Worm (Caenorhabditis elegans): ENCODE results near the gene dot-1.3.

Gene dot-1.3

ce11 chrX:12299834-12300233 lies 2.8 kb downstream of the dot-1.3 start, which contains the start of gene W06D11.5:
W06D11.5 (plus strand) TSS chrX:12300134.
- TF ChIP-seq hlh-17 (GFP tag; optimal IDR thresholded peaks at IDR 0.05; ENCODE audit: borderline replicate concordance), result no peak
- peak; percentile 1 for TF ChIP-seq nhr-85 (tag)

- TF ChIP-seq ztf-11 (tag; optimal IDR thresholded peaks at IDR 0.05) (no peak), nhr-237 (tag; optimal IDR thresholded peaks at IDR 0.05) (no peak), lin-13 (GFP tag; optimal IDR thresholded peaks at IDR 0.05) (no peak), pqm-1 (tag; optimal IDR thresholded peaks at IDR 0.05) (no peak), lin-39 (tag; optimal IDR thresholded peaks at IDR 0.05) (no peak), pag-3 (tag; optimal IDR thresholded peaks at IDR 0.05; ENCODE audit: borderline replicate concordance, insufficient read depth) (no peak), zag-1 (tag; optimal IDR thresholded peaks at IDR 0.05) (no peak), dsc-1 (tag; optimal IDR thresholded peaks at IDR 0.05) (no peak)
Observed at ce11 chrX:12298324-12298723, 4.3 kb downstream of the dot-1.3 start, which contains the start of gene W06D11.3. W06D11.3 (plus strand) TSS chrX:12298683.

- TF ChIP-seq fkh-4 (tag; optimal IDR thresholded peaks at IDR 0.05; ENCODE audit: borderline replicate concordance) (no peak), ces-1 (GFP tag; optimal IDR thresholded peaks at IDR 0.05) (no peak), swsn-7 (tag; optimal IDR thresholded peaks at IDR 0.05) (no peak), unc-30 (tag; optimal IDR thresholded peaks at IDR 0.05) (no peak), egl-13 (tag; optimal IDR thresholded peaks at IDR 0.05) (no peak), tbx-2 (tag; optimal IDR thresholded peaks at IDR 0.05) (no peak), efl-3 (GFP tag; optimal IDR thresholded peaks at IDR 0.05) (no peak), Y116A8C.19 (tag; optimal IDR thresholded peaks at IDR 0.05; ENCODE audit: borderline replicate concordance) (no peak), lin-13 (GFP tag; optimal IDR thresholded peaks at IDR 0.05) (no peak), pag-3 (tag; optimal IDR thresholded peaks at IDR 0.05; ENCODE audit: borderline replicate concordance, insufficient read depth) (no peak), zag-1 (tag; optimal IDR thresholded peaks at IDR 0.05) (no peak), unc-98 (GFP tag; IDR thresholded peaks at IDR 0.05) (no peak), nhr-12 (tag; optimal IDR thresholded peaks at IDR 0.05) (no peak), sup-37 (GFP tag; optimal IDR thresholded peaks at IDR 0.05) (no peak), lsy-2 (tag; optimal IDR thresholded peaks at IDR 0.05) (no peak), mdl-1 (tag; optimal IDR thresholded peaks at IDR 0.05) (no peak), fkh-10 (GFP tag; optimal IDR thresholded peaks at IDR 0.05) (no peak), jun-1 (tag; optimal IDR thresholded peaks at IDR 0.05) (no peak), nhr-85 (tag) (no peak), unc-62 (GFP tag; optimal IDR thresholded peaks at IDR 0.05) (no peak)
Observed at ce11 chrX:12296392-12296791, 6.3 kb downstream of the dot-1.3 start, which contains the start of gene W06D11.2. W06D11.2 (minus strand) TSS chrX:12296730.

DNA sequence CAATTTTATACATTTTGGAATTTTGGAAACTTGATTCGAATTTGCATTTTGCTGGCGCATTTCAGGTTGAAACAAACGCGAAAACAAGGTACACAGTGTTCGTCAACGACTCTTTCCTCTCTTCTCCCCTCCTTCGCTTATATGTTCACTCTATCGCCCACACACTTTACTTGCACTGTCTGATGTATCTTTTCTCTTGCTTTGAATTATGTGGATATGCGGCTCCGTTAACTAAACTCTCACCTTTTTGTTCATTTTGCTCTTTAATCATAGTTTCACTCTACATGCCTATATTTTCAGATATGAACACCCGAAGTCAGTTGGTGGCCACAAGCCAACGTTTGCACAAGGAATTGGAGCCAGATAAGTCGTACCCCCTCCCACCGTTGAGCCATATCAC lies 8.4 kb downstream of the dot-1.3 start, which contains the start of gene W06D11.1:
TSS of gene W06D11.1 (plus strand) at position 301 of the 400 bp plus-strand sequence.
- no peak for TF ChIP-seq C04F5.9 (tag; optimal IDR thresholded peaks at IDR 0.05)
- TF ChIP-seq efl-3 (GFP tag; optimal IDR thresholded peaks at IDR 0.05), result no peak
- TF ChIP-seq aha-1 (tag; optimal IDR thresholded peaks at IDR 0.05), result no peak
- no peak for TF ChIP-seq xbp-1 (tag; optimal IDR thresholded peaks at IDR 0.05)
- TF ChIP-seq sup-37 (GFP tag; optimal IDR thresholded peaks at IDR 0.05), result no peak
- TF ChIP-seq sptf-1 (tag; optimal IDR thresholded peaks at IDR 0.05), result no peak
- TF ChIP-seq egl-27 (tag; optimal IDR thresholded peaks at IDR 0.05), result no peak
- no peak for TF ChIP-seq ces-1 (GFP tag; optimal IDR thresholded peaks at IDR 0.05)
- no peak for TF ChIP-seq grh-1 (GFP tag; IDR thresholded peaks at IDR 0.05)
- no peak for TF ChIP-seq snu-23 (GFP tag; optimal IDR thresholded peaks at IDR 0.05)
- TF ChIP-seq lin-39 (tag; optimal IDR thresholded peaks at IDR 0.05), result no peak

- TF ChIP-seq sox-4 (tag; optimal IDR thresholded peaks at IDR 0.05), result no peak
- TF ChIP-seq ces-1 (GFP tag; optimal IDR thresholded peaks at IDR 0.05), result no peak
- TF ChIP-seq rnt-1 (tag; optimal IDR thresholded peaks at IDR 0.05), result no peak
- no peak for TF ChIP-seq snu-23 (GFP tag; optimal IDR thresholded peaks at IDR 0.05)
- TF ChIP-seq nhr-90 (tag; optimal IDR thresholded peaks at IDR 0.05; ENCODE audit: poor library complexity), result no peak
- no peak for TF ChIP-seq pqm-1 (tag; optimal IDR thresholded peaks at IDR 0.05)
- TF ChIP-seq efl-1 (optimal IDR thresholded peaks at IDR 0.05), result no peak
- TF ChIP-seq efl-1 (GFP tag; optimal IDR thresholded peaks at IDR 0.05 in 1 of 2), result no peak
- no peak for TF ChIP-seq F16B12.6 (tag; optimal IDR thresholded peaks at IDR 0.05)
Observed at ce11 chrX:12290539-12290938, 12.1 kb downstream of the dot-1.3 start, which contains the start of gene C04B4.4. C04B4.4 (plus strand) TSS chrX:12290839.

Measured in whole organism, L1 larva.